Worm (Caenorhabditis elegans): ENCODE results near the gene pezo-1.

ce11 chrIV:9335552-9336251 is 30.6 kb downstream of the pezo-1 start, which contains the start of the genes coa-4 and T20D3.14:
- TF ChIP-seq daf-8 (GFP tag; IDR thresholded peaks at IDR 0.05) = no peak
- no peak for TF ChIP-seq jun-1 (tag; optimal IDR thresholded peaks at IDR 0.05)
- no peak for TF ChIP-seq Y105C5A.15 (GFP tag; IDR thresholded peaks at IDR 0.05)
- peak in 1 of 2 experiments; percentile 57 for TF ChIP-seq lsy-2 (tag; optimal IDR thresholded peaks at IDR 0.05)
- no peak for TF ChIP-seq unc-39 (tag; optimal IDR thresholded peaks at IDR 0.05)
- no peak for TF ChIP-seq egl-27 (tag; optimal IDR thresholded peaks at IDR 0.05)

Measured in whole organism, L4 larva.